Fruit fly (Drosophila melanogaster) S2 (cell line): ENCODE data around the gene RpL8.

Experiments
- CG8478 ChIP-seq: fragments of >200 bp; optimal IDR thresholded peaks from 2 replicates; lab custom pipeline; 2018
- CTCF ChIP-seq, 2 experiments: fragments of >200 bp; optimal IDR thresholded peaks; 2 replicates each; lab custom pipeline; 2018

dm6 chr3L:2575240-2575639 is 12.0 kb upstream of the RpL8 start:
- TF ChIP-seq CTCF (optimal IDR thresholded peaks at IDR 0.05; lab: Kevin White, UChicago) (no peak), CG8478 (lab: Kevin White, UChicago) (no peak)
